Worm (Caenorhabditis elegans) whole organism, L3 larva: ENCODE results near the gene H38K22.7.

ENCODE experiments used
- R02D3.7 ChIP-seq: fragments of 150-350 bp; optimal IDR thresholded peaks from 2 replicates; lab custom pipeline; 2014; ENCODE audit warnings: missing biosample characterization, missing genetic modification characterization
- ZK546.5 ChIP-seq: sonication (generic microtip); optimal IDR thresholded peaks from 2 replicates; lab custom pipeline; 2017; ENCODE audit warnings: missing biosample characterization, missing genetic modification characterization
- aly-2 ChIP-seq: fragments of 150-350 bp; optimal IDR thresholded peaks from 2 replicates; lab custom pipeline; 2014; ENCODE audit warnings: missing biosample characterization, missing genetic modification characterization
- ama-1 ChIP-seq: fragments of 150-350 bp; optimal IDR thresholded peaks from 2 replicates; lab custom pipeline; 2018
- ceh-16 ChIP-seq: sonication (generic microtip); optimal IDR thresholded peaks from 2 replicates; lab custom pipeline; 2017; ENCODE audit warnings: missing biosample characterization, missing genetic modification characterization
- ceh-28 ChIP-seq: fragments of 150-350 bp; optimal IDR thresholded peaks from 2 replicates; lab custom pipeline; 2014; ENCODE audit warnings: missing biosample characterization, missing genetic modification reagents, missing genetic modification characterization
- daf-12 ChIP-seq: fragments of 150-350 bp; optimal IDR thresholded peaks from 2 replicates; lab custom pipeline; 2014; ENCODE audit warnings: missing biosample characterization, missing genetic modification reagents, missing genetic modification characterization
- egl-5 ChIP-seq: fragments of 150-350 bp; optimal IDR thresholded peaks from 2 replicates; lab custom pipeline; 2017; ENCODE audit warnings: missing biosample characterization, missing genetic modification reagents, missing genetic modification characterization, inconsistent platforms
- elt-1 ChIP-seq: fragments of 150-350 bp; optimal IDR thresholded peaks from 2 replicates; lab custom pipeline; 2014; ENCODE audit warnings: missing biosample characterization, missing genetic modification characterization
- elt-2 ChIP-seq: sonication (generic microtip); optimal IDR thresholded peaks from 2 replicates; lab custom pipeline; 2016; ENCODE audit warnings: missing genetic modification reagents, mild to moderate bottlenecking, missing genetic modification characterization, missing compliant biosample characterization
- fkh-10 ChIP-seq: sonication (generic microtip); optimal IDR thresholded peaks from 2 replicates; lab custom pipeline; 2017; ENCODE audit warnings: missing biosample characterization, missing genetic modification reagents, missing genetic modification characterization
- fkh-2 ChIP-seq: fragments of 150-350 bp; optimal IDR thresholded peaks from 2 replicates; lab custom pipeline; 2014; ENCODE audit warnings: missing biosample characterization, missing genetic modification reagents, missing genetic modification characterization
- fos-1 ChIP-seq: fragments of 150-350 bp; optimal IDR thresholded peaks from 2 replicates; lab custom pipeline; 2014; ENCODE audit warnings: missing biosample characterization, missing genetic modification characterization
- hmg-11 ChIP-seq: sonication (generic microtip); optimal IDR thresholded peaks from 2 replicates; lab custom pipeline; 2016; ENCODE audit warnings: missing genetic modification characterization, missing compliant biosample characterization
- jun-1 ChIP-seq: fragments of 150-350 bp; optimal IDR thresholded peaks from 2 replicates; lab custom pipeline; 2014; ENCODE audit warnings: missing biosample characterization, missing genetic modification reagents, missing genetic modification characterization
- lin-15B ChIP-seq: fragments of 150-350 bp; optimal IDR thresholded peaks from 2 replicates; lab custom pipeline; 2014; ENCODE audit warnings: missing biosample characterization, missing genetic modification characterization
- lin-39 ChIP-seq: fragments of 150-350 bp; optimal IDR thresholded peaks from 2 replicates; lab custom pipeline; 2018; ENCODE audit warnings: missing biosample characterization, missing genetic modification reagents, missing genetic modification characterization
- lsy-12 ChIP-seq: sonication (generic microtip); optimal IDR thresholded peaks from 2 replicates; lab custom pipeline; 2016; ENCODE audit warnings: mild to moderate bottlenecking, missing genetic modification characterization, missing compliant biosample characterization
- mdl-1 ChIP-seq: fragments of 150-350 bp; optimal IDR thresholded peaks from 2 replicates; lab custom pipeline; 2014; ENCODE audit warnings: missing biosample characterization, missing genetic modification characterization
- nfya-1 ChIP-seq: sonication (generic microtip); optimal IDR thresholded peaks from 2 replicates; lab custom pipeline; 2017; ENCODE audit warnings: missing genetic modification characterization, mild to moderate bottlenecking, missing compliant biosample characterization, antibody characterized with exemption, moderate library complexity; ENCODE audit not compliant: insufficient read depth
- nhr-11 ChIP-seq: fragments of 150-350 bp; optimal IDR thresholded peaks from 2 replicates; lab custom pipeline; 2014; ENCODE audit warnings: missing biosample characterization, missing genetic modification characterization
- nhr-12 ChIP-seq: fragments of 150-350 bp; optimal IDR thresholded peaks from 2 replicates; lab custom pipeline; 2014; ENCODE audit warnings: missing biosample characterization, missing genetic modification characterization
- nhr-23 ChIP-seq: fragments of 150-350 bp; optimal IDR thresholded peaks from 2 replicates; lab custom pipeline; 2014; ENCODE audit warnings: missing biosample characterization, missing genetic modification reagents, missing genetic modification characterization
- nhr-25 ChIP-seq: sonication (generic microtip); optimal IDR thresholded peaks from 2 replicates; lab custom pipeline; 2017; ENCODE audit warnings: missing biosample characterization, missing genetic modification characterization
- nhr-28 ChIP-seq: fragments of 150-350 bp; optimal IDR thresholded peaks from 2 replicates; lab custom pipeline; 2014; ENCODE audit warnings: missing biosample characterization, missing genetic modification characterization
- nhr-43 ChIP-seq: sonication (generic microtip); optimal IDR thresholded peaks from 2 replicates; lab custom pipeline; 2016; ENCODE audit warnings: mild to moderate bottlenecking, missing genetic modification characterization, missing compliant biosample characterization; ENCODE audit not compliant: poor library complexity, severe bottlenecking
- nhr-76 ChIP-seq: fragments of 150-350 bp; sonication (generic microtip); optimal IDR thresholded peaks from 5 replicates; lab custom pipeline; 2014; ENCODE audit warnings: missing biosample characterization, missing genetic modification characterization
- nhr-77 ChIP-seq: fragments of 150-350 bp; optimal IDR thresholded peaks from 2 replicates; lab custom pipeline; 2014; ENCODE audit warnings: missing biosample characterization, missing genetic modification characterization
- pha-4 ChIP-seq: fragments of 150-350 bp; optimal IDR thresholded peaks from 2 replicates; lab custom pipeline; 2014; ENCODE audit warnings: missing biosample characterization, missing genetic modification reagents, missing genetic modification characterization
- sea-2 ChIP-seq: fragments of 150-350 bp; sonication (generic microtip); optimal IDR thresholded peaks from 4 replicates; lab custom pipeline; 2014; ENCODE audit warnings: missing biosample characterization, missing genetic modification reagents, missing genetic modification characterization
- skn-1 ChIP-seq: fragments of 150-350 bp; optimal IDR thresholded peaks from 2 replicates; lab custom pipeline; 2014; ENCODE audit warnings: missing biosample characterization, missing genetic modification characterization
- snpc-4 ChIP-seq: fragments of 150-350 bp; optimal IDR thresholded peaks from 2 replicates; lab custom pipeline; 2014; ENCODE audit warnings: missing biosample characterization, missing genetic modification characterization
- tbx-2 ChIP-seq: sonication (generic microtip); optimal IDR thresholded peaks from 2 replicates; lab custom pipeline; 2016; ENCODE audit warnings: mild to moderate bottlenecking, missing genetic modification characterization, missing compliant biosample characterization
- unc-39 ChIP-seq: sonication (generic microtip); optimal IDR thresholded peaks from 4 replicates; lab custom pipeline; 2017; ENCODE audit warnings: missing biosample characterization, missing genetic modification characterization
- unc-62 ChIP-seq: fragments of 150-350 bp; sonication (generic microtip); optimal IDR thresholded peaks from 4 replicates; lab custom pipeline; 2014; ENCODE audit warnings: missing biosample characterization, missing genetic modification reagents, missing genetic modification characterization
- zag-1 ChIP-seq: fragments of 150-350 bp; optimal IDR thresholded peaks from 2 replicates; lab custom pipeline; 2014; ENCODE audit warnings: missing biosample characterization, missing genetic modification characterization
- ztf-11 ChIP-seq: fragments of 150-350 bp; optimal IDR thresholded peaks from 2 replicates; lab custom pipeline; 2014; ENCODE audit warnings: missing biosample characterization, missing genetic modification characterization
- ztf-4 ChIP-seq: fragments of 150-350 bp; optimal IDR thresholded peaks from 2 replicates; lab custom pipeline; 2014; ENCODE audit warnings: missing biosample characterization, missing genetic modification characterization

Gene H38K22.7

ce11 chrIII:4332543-4333042 is 11.1 kb downstream of the H38K22.7 start, which contains the start of gene cdk-12 (continued):
- no peak for TF ChIP-seq skn-1

DNA sequence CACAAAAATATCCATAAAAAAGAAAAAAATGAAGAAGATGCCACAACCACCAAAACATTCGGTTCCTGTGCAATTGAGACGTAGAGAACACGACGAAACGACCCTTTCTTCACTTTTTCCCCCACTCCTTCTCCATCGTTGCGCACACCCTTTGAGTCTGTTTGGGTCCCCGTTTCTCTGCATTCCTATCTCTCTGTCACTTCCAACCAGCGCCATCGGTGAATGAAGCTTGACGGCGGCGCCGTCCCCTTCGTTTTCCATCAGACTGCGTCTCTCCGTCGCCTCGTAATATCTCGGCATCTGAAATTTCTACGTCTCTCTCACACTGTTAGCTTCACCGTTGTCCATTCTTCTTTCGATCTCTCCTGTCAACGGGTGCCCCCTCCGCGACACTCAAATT is 14.1 kb downstream of the H38K22.7 start:
- no peak for TF ChIP-seq elt-1 (tag; lab: Kevin White, UChicago)
- TF ChIP-seq R02D3.7 (tag; lab: Kevin White, UChicago), result no peak
- TF ChIP-seq snpc-4, result peak; percentile 10
- TF ChIP-seq nhr-25, result peak; percentile 29
- TF ChIP-seq nfya-1 (tag; lab: Kevin White, UChicago), result peak; percentile 81
- no peak for TF ChIP-seq fos-1 (tag; lab: Kevin White, UChicago)
- TF ChIP-seq unc-62 (GFP tag; lab: Kevin White, UChicago), result no peak
- peak; percentile 13 for TF ChIP-seq lin-15B
- no peak for TF ChIP-seq jun-1
- TF ChIP-seq zag-1, result no peak
- TF ChIP-seq nhr-11 (tag; lab: Kevin White, UChicago), result no peak
- peak; percentile 40 for TF ChIP-seq egl-5 (tag; lab: Kevin White, UChicago)
- no peak for TF ChIP-seq tbx-2 (tag; lab: Kevin White, UChicago)
- no peak for TF ChIP-seq ztf-11 (tag; lab: Kevin White, UChicago)
- TF ChIP-seq nhr-77, result no peak
- peak; percentile 93 for TF ChIP-seq hmg-11 (tag; lab: Kevin White, UChicago)
- TF ChIP-seq lin-39 (tag; lab: Kevin White, UChicago), result peak; percentile 48
- no peak for TF ChIP-seq fkh-2 (tag; lab: Kevin White, UChicago)

ce11 chrIII:4343070-4343469 is 21.6 kb downstream of the H38K22.7 start, which contains the start of the genes B0285.3 and lcmt-1:
Gene B0285.3 (minus strand): TSS chrIII:4343336.
Gene lcmt-1 (plus strand): TSS chrIII:4343446.
- TF ChIP-seq nfya-1 (tag; lab: Kevin White, UChicago), result peak; percentile 52
- TF ChIP-seq ceh-16 (tag; lab: Kevin White, UChicago), result no peak
- peak; percentile 11 for TF ChIP-seq elt-2 (tag; lab: Kevin White, UChicago)
- no peak for TF ChIP-seq ZK546.5 (tag; lab: Kevin White, UChicago)
- TF ChIP-seq nhr-25, result peak; percentile 28
- peak; percentile 68 for TF ChIP-seq lin-15B
- peak; percentile 40 for TF ChIP-seq nhr-43 (tag; lab: Kevin White, UChicago)
- no peak for TF ChIP-seq daf-12 (tag; lab: Kevin White, UChicago)
- TF ChIP-seq nhr-23 (tag; lab: Kevin White, UChicago), result peak; percentile 61
- peak; percentile 42 for TF ChIP-seq pha-4 (tag; lab: Kevin White, UChicago)

DNA sequence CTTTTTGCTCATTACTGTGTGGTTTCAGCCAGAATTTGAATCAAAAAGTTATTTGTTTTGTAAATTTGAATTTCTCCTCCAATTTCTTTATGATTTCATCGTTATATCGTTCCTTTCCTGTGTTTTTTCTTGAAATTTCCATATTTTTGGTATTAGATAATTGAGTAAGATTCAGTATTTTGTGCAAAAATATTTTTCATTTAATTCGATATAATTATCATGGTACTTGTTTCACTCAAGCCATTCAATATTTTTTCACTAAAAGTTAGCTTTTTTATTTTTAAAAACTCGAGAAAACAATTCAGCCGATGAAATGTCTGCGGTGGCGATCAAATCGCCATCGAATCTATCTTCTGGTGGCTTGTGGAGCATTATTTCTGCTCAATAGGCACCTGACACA is 23.5 kb downstream of the H38K22.7 start, which contains the start of gene hse-5:
Gene hse-5 (plus strand): TSS at position 301 of the 400 bp plus-strand sequence.
- TF ChIP-seq lin-39 (tag; lab: Kevin White, UChicago), result no peak
- TF ChIP-seq nhr-23 (tag; lab: Kevin White, UChicago), result no peak
- TF ChIP-seq aly-2 (tag; lab: Kevin White, UChicago), result no peak
- TF ChIP-seq R02D3.7 (tag; lab: Kevin White, UChicago), result no peak
- TF ChIP-seq nhr-76 (tag; lab: Kevin White, UChicago), result no peak
- TF ChIP-seq unc-62 (GFP tag; lab: Kevin White, UChicago), result no peak
- no peak for TF ChIP-seq nhr-12 (tag; lab: Kevin White, UChicago)
- TF ChIP-seq tbx-2 (tag; lab: Kevin White, UChicago), result no peak
- TF ChIP-seq mdl-1 (tag; lab: Kevin White, UChicago), result no peak
- no peak for TF ChIP-seq egl-5 (tag; lab: Kevin White, UChicago)
- no peak for TF ChIP-seq snpc-4
- TF ChIP-seq ztf-11 (tag; lab: Kevin White, UChicago), result no peak
- TF ChIP-seq sea-2 (GFP tag; lab: Kevin White, UChicago), result no peak

- no peak for TF ChIP-seq nhr-11 (tag; lab: Kevin White, UChicago)
- no peak for TF ChIP-seq ztf-4 (tag; lab: Kevin White, UChicago)
- TF ChIP-seq unc-62 (GFP tag; lab: Kevin White, UChicago), result no peak
- no peak for TF ChIP-seq sea-2 (GFP tag; lab: Kevin White, UChicago)
- TF ChIP-seq unc-39 (tag; lab: Kevin White, UChicago), result no peak
- no peak for TF ChIP-seq snpc-4
- TF ChIP-seq daf-12 (tag; lab: Kevin White, UChicago), result no peak
- TF ChIP-seq ztf-11 (tag; lab: Kevin White, UChicago), result no peak
- TF ChIP-seq elt-2 (tag; lab: Kevin White, UChicago), result no peak
- TF ChIP-seq nhr-28 (tag; lab: Kevin White, UChicago), result no peak
- no peak for TF ChIP-seq nhr-43 (tag; lab: Kevin White, UChicago)
- TF ChIP-seq nhr-25, result no peak
- no peak for TF ChIP-seq tbx-2 (tag; lab: Kevin White, UChicago)
- no peak for TF ChIP-seq ceh-28 (tag; lab: Kevin White, UChicago)
- no peak for TF ChIP-seq ama-1
- no peak for TF ChIP-seq aly-2 (tag; lab: Kevin White, UChicago)
- no peak for TF ChIP-seq fkh-10 (GFP tag; lab: Kevin White, UChicago)
- TF ChIP-seq nhr-77, result no peak
- no peak for TF ChIP-seq lsy-12 (tag; lab: Kevin White, UChicago)
- no peak for TF ChIP-seq ceh-16 (tag; lab: Kevin White, UChicago)
Measured at ce11 chrIII:4349799-4350198, 28.3 kb downstream of the H38K22.7 start, which contains the start of gene B0285.6. Gene B0285.6 (plus strand): TSS chrIII:4350099.
